Fruit fly (Drosophila melanogaster): ENCODE measurements around the gene squ.

Gene squ

DNA sequence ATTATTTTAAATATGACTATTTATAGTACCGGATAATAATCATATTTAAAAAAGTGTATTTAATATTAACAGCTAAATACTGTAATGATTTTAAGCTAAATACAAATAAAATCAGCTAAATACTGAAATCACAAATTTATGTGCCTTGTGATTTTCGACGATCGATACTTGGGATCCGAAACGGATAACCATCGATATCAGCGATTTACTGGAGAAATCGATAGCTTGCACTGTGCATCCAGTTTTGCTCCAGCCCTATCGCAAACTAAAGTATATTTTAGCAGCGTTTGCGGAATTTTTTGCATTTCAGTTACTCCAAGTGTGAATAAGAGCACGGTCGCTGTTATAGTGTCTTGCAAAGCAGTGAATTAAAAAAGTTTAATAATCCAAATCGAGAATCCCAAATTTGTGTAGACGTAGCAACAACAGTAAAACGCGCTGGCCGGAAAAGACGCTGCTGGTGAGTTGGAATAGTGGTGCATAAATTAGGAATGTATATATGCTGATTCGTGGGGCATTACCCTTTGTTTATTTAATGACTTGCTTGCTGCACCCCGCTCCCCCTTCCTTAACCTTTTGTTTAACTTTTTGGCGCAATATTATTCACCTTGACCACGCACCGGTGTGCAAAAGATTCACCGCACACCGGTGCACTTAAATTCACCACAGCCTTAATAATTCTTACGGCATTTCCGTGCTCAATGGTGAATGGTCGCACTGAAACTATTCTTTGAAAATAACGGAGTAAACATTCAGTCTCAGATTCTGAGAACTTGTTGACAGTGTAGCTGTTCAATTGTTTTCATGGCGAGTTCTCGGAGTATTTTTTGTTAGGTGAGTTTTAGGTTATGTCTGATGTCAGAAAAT is at the start of gene squ, which contains the start of gene grp (continued):
- TF ChIP-seq CG7963 (GFP tag; IDR thresholded peaks at IDR 0.05; ENCODE audit: partially characterized antibody) (peak; percentile 98), sc (optimal IDR thresholded peaks at IDR 0.05) (no peak), sc (GFP tag; optimal IDR thresholded peaks at IDR 0.05) (no peak), CG32772 (GFP tag; IDR thresholded peaks at IDR 0.05) (no peak), hb (GFP tag; IDR thresholded peaks at IDR 0.05; ENCODE audit: partially characterized antibody) (peak; percentile 97), CG8924 (tag; optimal IDR thresholded peaks at IDR 0.05) (peak; percentile 33), Atf6 (GFP tag; IDR thresholded peaks at IDR 0.05) (no peak), CG13775 (GFP tag; optimal IDR thresholded peaks at IDR 0.05) (peak; percentile 4), CG17912 (GFP tag; optimal IDR thresholded peaks at IDR 0.05) (no peak), Taf1 (GFP tag; IDR thresholded peaks at IDR 0.05) (no peak), ssp (GFP tag; IDR thresholded peaks at IDR 0.05) (no peak), Elba2 (GFP tag; optimal IDR thresholded peaks at IDR 0.05) (no peak), pb (GFP tag; optimal IDR thresholded peaks at IDR 0.05) (no peak), Max (GFP tag; optimal IDR thresholded peaks at IDR 0.05) (no peak), cas (GFP tag; IDR thresholded peaks at IDR 0.05) (no peak), Asciz (GFP tag; optimal IDR thresholded peaks at IDR 0.05) (peak; percentile 21), CG16779 (GFP tag; IDR thresholded peaks at IDR 0.05) (no peak), Six4 (GFP tag; optimal IDR thresholded peaks at IDR 0.05) (no peak), Antp (GFP tag; optimal IDR thresholded peaks at IDR 0.05) (no peak), CG2199 (GFP tag; IDR thresholded peaks at IDR 0.05) (no peak), chif (GFP tag; optimal IDR thresholded peaks at IDR 0.05) (no peak), CG7556 (GFP tag; optimal IDR thresholded peaks at IDR 0.05) (no peak), CG11456 (GFP tag; IDR thresholded peaks at IDR 0.05) (no peak; the same call in 2 of the 3 replicates), CG17568 (GFP tag; optimal IDR thresholded peaks at IDR 0.05) (peak; percentile 35), dan (GFP tag; IDR thresholded peaks at IDR 0.05) (no peak), Dip2 (GFP tag; IDR thresholded peaks at IDR 0.05) (no peak), CG4360 (GFP tag; IDR thresholded peaks at IDR 0.05) (no peak), Ada2b (GFP tag; IDR thresholded peaks at IDR 0.05) (no peak), CG10543 (GFP tag; optimal IDR thresholded peaks at IDR 0.05) (peak; percentile 27), Doc2 (GFP tag; IDR thresholded peaks at IDR 0.05) (no peak), fu2 (GFP tag; optimal IDR thresholded peaks at IDR 0.05) (no peak), bigmax (GFP tag; optimal IDR thresholded peaks at IDR 0.05) (peak; percentile 94), CG14050 (GFP tag; IDR thresholded peaks at IDR 0.05) (no peak), CG31388 (GFP tag; optimal IDR thresholded peaks at IDR 0.05) (no peak), C15 (GFP tag; IDR thresholded peaks at IDR 0.05) (no peak), ato (GFP tag; IDR thresholded peaks at IDR 0.05; ENCODE audit: partially characterized antibody) (peak; percentile 96), TFAM (GFP tag; optimal IDR thresholded peaks at IDR 0.05) (no peak), oc (tag; optimal IDR thresholded peaks at IDR 0.05) (no peak), CG10209 (GFP tag; optimal IDR thresholded peaks at IDR 0.05) (no peak), Meics (GFP tag; optimal IDR thresholded peaks at IDR 0.05) (no peak), ase (GFP tag; IDR thresholded peaks at IDR 0.05) (no peak), Hmr (GFP tag; optimal IDR thresholded peaks at IDR 0.05) (peak; percentile 18), CG3838 (GFP tag; optimal IDR thresholded peaks at IDR 0.05) (no peak), CG10565 (GFP tag; optimal IDR thresholded peaks at IDR 0.05) (no peak), CG34422 (GFP tag; IDR thresholded peaks at IDR 0.05) (peak; percentile 84; the same call in 1 of the 3 replicates), hth (optimal IDR thresholded peaks at IDR 0.05) (no peak), Awh (GFP tag; IDR thresholded peaks at IDR 0.05) (no peak), Dek (tag; optimal IDR thresholded peaks at IDR 0.05) (no peak), CG6683 (GFP tag; optimal IDR thresholded peaks at IDR 0.05) (no peak), CG6765 (GFP tag; optimal IDR thresholded peaks at IDR 0.05) (no peak), CG9609 (GFP tag; optimal IDR thresholded peaks at IDR 0.05) (no peak)

Measured in whole organism, embryonic.